Comparison of ENCODE assay signal across 5 worm cellular contexts in genomic region chrII:13711493-13712055, ce11.
TF ChIP-seq lines count a peak whose summit lies in the region.

No protein-coding gene starts in this region.

TF ChIP-seq in whole organism, L1 larva, 84 proteins besides CTCF, POLR2A, EP300 and RAD21:
- TF ChIP-seq elt-2 (tag; optimal IDR thresholded peaks at IDR 0.05; lab: Kevin White, UChicago) (peak; percentile 38), elt-3 (tag; optimal IDR thresholded peaks at IDR 0.05; lab: Kevin White, UChicago) (no peak)

TF ChIP-seq in whole organism, L2 larva, 48 proteins besides CTCF, POLR2A, EP300 and RAD21:
- TF ChIP-seq sma-9 (GFP tag; optimal IDR thresholded peaks at IDR 0.05; lab: Kevin White, UChicago) = peak; percentile 6
- no peak for TF ChIP-seq sma-9 (tag; optimal IDR thresholded peaks at IDR 0.05; lab: Kevin White, UChicago)
- no peak for TF ChIP-seq ceh-16 (tag; optimal IDR thresholded peaks at IDR 0.05; lab: Kevin White, UChicago)
- no peak for TF ChIP-seq egl-27 (tag; optimal IDR thresholded peaks at IDR 0.05; lab: Kevin White, UChicago)
- TF ChIP-seq nhr-6 (tag; optimal IDR thresholded peaks at IDR 0.05; lab: Kevin White, UChicago) = no peak
- TF ChIP-seq fos-1 (tag; optimal IDR thresholded peaks at IDR 0.05; lab: Kevin White, UChicago) = peak; percentile 40
- TF ChIP-seq unc-55 (GFP tag; optimal IDR thresholded peaks at IDR 0.05; lab: Kevin White, UChicago) = no peak
- no peak for TF ChIP-seq ama-1 (optimal IDR thresholded peaks at IDR 0.05; lab: Kevin White, UChicago)
- TF ChIP-seq nhr-21 (tag; optimal IDR thresholded peaks at IDR 0.05; lab: Kevin White, UChicago) = no peak
- TF ChIP-seq elt-1 (tag; optimal IDR thresholded peaks at IDR 0.05; lab: Kevin White, UChicago) = no peak
- TF ChIP-seq nhr-77 (tag; optimal IDR thresholded peaks at IDR 0.05; lab: Kevin White, UChicago) = no peak
- no peak for TF ChIP-seq crh-2 (tag; optimal IDR thresholded peaks at IDR 0.05; lab: Kevin White, UChicago)
- TF ChIP-seq alr-1 (tag; optimal IDR thresholded peaks at IDR 0.05; lab: Kevin White, UChicago) = no peak
- no peak for TF ChIP-seq mab-5 (tag; optimal IDR thresholded peaks at IDR 0.05; lab: Kevin White, UChicago)
- TF ChIP-seq mbf-1 (tag; optimal IDR thresholded peaks at IDR 0.05; lab: Kevin White, UChicago) = no peak

TF ChIP-seq in whole organism, L3 larva, 47 proteins besides CTCF, POLR2A, EP300 and RAD21:
- TF ChIP-seq elt-2 (tag; optimal IDR thresholded peaks at IDR 0.05; lab: Kevin White, UChicago) (peak; percentile 66), lsy-12 (tag; optimal IDR thresholded peaks at IDR 0.05; lab: Kevin White, UChicago) (no peak), ztf-11 (tag; optimal IDR thresholded peaks at IDR 0.05; lab: Kevin White, UChicago) (no peak)

TF ChIP-seq in whole organism, L4 larva, 104 proteins besides CTCF, POLR2A, EP300 and RAD21:
- TF ChIP-seq dmd-6 (GFP tag; IDR thresholded peaks at IDR 0.05; lab: Robert Waterston, UW) (peak; percentile 53), jun-1 (tag; optimal IDR thresholded peaks at IDR 0.05; lab: Kevin White, UChicago) (no peak), spr-1 (tag; optimal IDR thresholded peaks at IDR 0.05; lab: Kevin White, UChicago) (no peak), daf-16 (GFP tag; optimal IDR thresholded peaks at IDR 0.05; lab: Kevin White, UChicago) (no peak), daf-16 (tag; optimal IDR thresholded peaks at IDR 0.05; lab: Kevin White, UChicago) (peak; percentile 30), pqm-1 (tag; optimal IDR thresholded peaks at IDR 0.05; lab: Kevin White, UChicago) (peak; percentile 24), nhr-42 (GFP tag; IDR thresholded peaks at IDR 0.05; lab: Robert Waterston, UW) (0 out of 2 replicates have a peak, but pooled peaks have one; percentile 21), dve-1 (tag; optimal IDR thresholded peaks at IDR 0.05; lab: Kevin White, UChicago; ENCODE audit: insufficient read depth) (peak; percentile 52), saeg-2 (GFP tag; IDR thresholded peaks at IDR 0.05; lab: Robert Waterston, UW) (no peak), daf-19 (GFP tag; conservative IDR thresholded peaks at IDR 0.05; lab: Robert Waterston, UW) (no peak), set-16 (GFP tag; IDR thresholded peaks at IDR 0.05; lab: Robert Waterston, UW) (peak; percentile 74), ctbp-1 (GFP tag; IDR thresholded peaks at IDR 0.05; lab: Robert Waterston, UW) (no peak), mep-1 (tag; optimal IDR thresholded peaks at IDR 0.05; lab: Kevin White, UChicago) (no peak), F26F4.8 (GFP tag; conservative IDR thresholded peaks at IDR 0.05; lab: Robert Waterston, UW) (0 out of 2 replicates have a peak, but pooled peaks have one; percentile 25), ceh-32 (tag; optimal IDR thresholded peaks at IDR 0.05; lab: Kevin White, UChicago; ENCODE audit: poor library complexity) (no peak), T20F7.1 (GFP tag; optimal IDR thresholded peaks at IDR 0.05; lab: Kevin White, UChicago) (no peak), D1046.2 (GFP tag; IDR thresholded peaks at IDR 0.05; lab: Robert Waterston, UW) (no peak), ztf-7 (tag; optimal IDR thresholded peaks at IDR 0.05; lab: Kevin White, UChicago) (no peak), hlh-11 (tag; optimal IDR thresholded peaks at IDR 0.05; lab: Kevin White, UChicago) (peak; percentile 9), tra-1 (GFP tag; IDR thresholded peaks at IDR 0.05; lab: Robert Waterston, UW) (no peak)

TF ChIP-seq in whole organism, young adult, 124 proteins besides CTCF, POLR2A, EP300 and RAD21:
- no peak for TF ChIP-seq K11D2.4 (GFP tag; IDR thresholded peaks at IDR 0.05; lab: Robert Waterston, UW)
- TF ChIP-seq zfh-2 (GFP tag; conservative IDR thresholded peaks at IDR 0.05; lab: Robert Waterston, UW) = peak; percentile 62; the same call in 1 of the 2 replicates
- no peak for TF ChIP-seq ztf-3 (GFP tag; optimal IDR thresholded peaks at IDR 0.05; lab: Kevin White, UChicago)
- 0 out of 2 replicates have a peak, but pooled peaks have one; percentile 5 for TF ChIP-seq dox-1 (GFP tag; IDR thresholded peaks at IDR 0.05; lab: Robert Waterston, UW)
- no peak for TF ChIP-seq unc-62 (GFP tag; optimal IDR thresholded peaks at IDR 0.05; lab: Kevin White, UChicago)
- peak; percentile 61 for TF ChIP-seq nhr-80 (tag; optimal IDR thresholded peaks at IDR 0.05; lab: Kevin White, UChicago)
- no peak for TF ChIP-seq snpc-4 (GFP tag; optimal IDR thresholded peaks at IDR 0.05; lab: Kevin White, UChicago)
- TF ChIP-seq snpc-4 (tag; optimal IDR thresholded peaks at IDR 0.05; lab: Kevin White, UChicago) = peak in 3 of 4 experiments; percentile 40 to 50 (median 46)
- TF ChIP-seq snpc-3.4 (tag; optimal IDR thresholded peaks at IDR 0.05; lab: Kevin White, UChicago) = no peak
- no peak for TF ChIP-seq F55B11.4 (tag; optimal IDR thresholded peaks at IDR 0.05; lab: Kevin White, UChicago; ENCODE audit: borderline replicate concordance, insufficient read depth)
